Worm (Caenorhabditis elegans): ENCODE measurements around the gene ify-1.

The ify-1 gene

ce11 chrII:5066967-5067366 lies 12.0 kb upstream of the ify-1 start:
- no peak for TF ChIP-seq dve-1 (tag; optimal IDR thresholded peaks at IDR 0.05)
- TF ChIP-seq pha-4 (tag; optimal IDR thresholded peaks at IDR 0.05) = no peak
- TF ChIP-seq ets-4 (tag; optimal IDR thresholded peaks at IDR 0.05) = no peak
- no peak for TF ChIP-seq tbx-2 (tag; optimal IDR thresholded peaks at IDR 0.05)
- no peak for TF ChIP-seq ceh-22 (tag; optimal IDR thresholded peaks at IDR 0.05)
- TF ChIP-seq dmd-4 (tag; optimal IDR thresholded peaks at IDR 0.05; ENCODE audit: borderline replicate concordance) = no peak
- no peak for TF ChIP-seq elt-4 (tag; optimal IDR thresholded peaks at IDR 0.05)
- TF ChIP-seq lim-6 (tag; optimal IDR thresholded peaks at IDR 0.05) = no peak
- no peak for TF ChIP-seq nfya-1 (tag; optimal IDR thresholded peaks at IDR 0.05)
- TF ChIP-seq pros-1 (tag; optimal IDR thresholded peaks at IDR 0.05) = no peak
- no peak for TF ChIP-seq odd-2 (tag; optimal IDR thresholded peaks at IDR 0.05)
- no peak for TF ChIP-seq hlh-6 (tag; optimal IDR thresholded peaks at IDR 0.05)
- no peak for TF ChIP-seq ceh-9 (tag; optimal IDR thresholded peaks at IDR 0.05)
- no peak for TF ChIP-seq elt-2 (tag; optimal IDR thresholded peaks at IDR 0.05)
- TF ChIP-seq ceh-18 (tag; optimal IDR thresholded peaks at IDR 0.05) = no peak
- no peak for TF ChIP-seq pag-3 (tag; optimal IDR thresholded peaks at IDR 0.05; ENCODE audit: borderline replicate concordance)
- no peak for TF ChIP-seq ceh-34 (tag; optimal IDR thresholded peaks at IDR 0.05)

ce11 chrII:5061794-5062368 lies 6.9 kb upstream of the ify-1 start, which contains the start of gene smc-5:
smc-5 (plus strand) TSS chrII:5062125.
- peak; percentile 23 for TF ChIP-seq pqm-1 (tag; optimal IDR thresholded peaks at IDR 0.05)
- TF ChIP-seq nhr-232 (tag; optimal IDR thresholded peaks at IDR 0.05) = no peak
- TF ChIP-seq syd-9 (tag; optimal IDR thresholded peaks at IDR 0.05) = no peak
- peak; percentile 16 for TF ChIP-seq pax-1 (tag; optimal IDR thresholded peaks at IDR 0.05)
- TF ChIP-seq ceh-19 (GFP tag; optimal IDR thresholded peaks at IDR 0.05) = no peak
- peak; percentile 25 for TF ChIP-seq lim-6 (tag; optimal IDR thresholded peaks at IDR 0.05)
- peak; percentile 52 for TF ChIP-seq ceh-14 (tag; optimal IDR thresholded peaks at IDR 0.05)
- TF ChIP-seq pros-1 (tag; optimal IDR thresholded peaks at IDR 0.05) = no peak
- peak; percentile 91 for TF ChIP-seq ceh-31 (tag; optimal IDR thresholded peaks at IDR 0.05)
- TF ChIP-seq sdc-2 (tag; optimal IDR thresholded peaks at IDR 0.05) = no peak
- TF ChIP-seq T23F11.4 (GFP tag; optimal IDR thresholded peaks at IDR 0.05) = no peak
- TF ChIP-seq dmd-4 (tag; optimal IDR thresholded peaks at IDR 0.05; ENCODE audit: borderline replicate concordance) = no peak
- no peak for TF ChIP-seq sox-2 (GFP tag; IDR thresholded peaks at IDR 0.05)
- no peak for TF ChIP-seq eyg-1 (tag; optimal IDR thresholded peaks at IDR 0.05)
- peak; percentile 52 for TF ChIP-seq rnt-1 (tag; optimal IDR thresholded peaks at IDR 0.05)
- no peak for TF ChIP-seq Y22D7AL.16 (tag; optimal IDR thresholded peaks at IDR 0.05)
- TF ChIP-seq ceh-48 (tag; optimal IDR thresholded peaks at IDR 0.05) = no peak
- no peak for TF ChIP-seq ceh-45 (GFP tag; IDR thresholded peaks at IDR 0.05)
- TF ChIP-seq tbx-7 (tag; optimal IDR thresholded peaks at IDR 0.05) = peak; percentile 43
- peak; percentile 63 for TF ChIP-seq C08G9.2 (tag; optimal IDR thresholded peaks at IDR 0.05)
- TF ChIP-seq fax-1 (tag; optimal IDR thresholded peaks at IDR 0.05) = peak; percentile 58
- peak; percentile 69 for TF ChIP-seq ceh-2 (tag; optimal IDR thresholded peaks at IDR 0.05)
- no peak for TF ChIP-seq fkh-6 (tag; optimal IDR thresholded peaks at IDR 0.05)
- TF ChIP-seq C38D4.7 (GFP tag; optimal IDR thresholded peaks at IDR 0.05) = no peak
- no peak for TF ChIP-seq K02D7.2 (tag; optimal IDR thresholded peaks at IDR 0.05)
- no peak for TF ChIP-seq unc-55 (GFP tag; optimal IDR thresholded peaks at IDR 0.05)
- TF ChIP-seq odd-2 (tag; optimal IDR thresholded peaks at IDR 0.05) = no peak
- no peak for TF ChIP-seq gmeb-2 (tag; optimal IDR thresholded peaks at IDR 0.05)
- TF ChIP-seq nfya-1 (tag; optimal IDR thresholded peaks at IDR 0.05) = peak; percentile 38
- peak; percentile 73 for TF ChIP-seq tbx-2 (tag; optimal IDR thresholded peaks at IDR 0.05)
- no peak for TF ChIP-seq hlh-13 (GFP tag; optimal IDR thresholded peaks at IDR 0.05)
- peak; percentile 13 for TF ChIP-seq hlh-8 (tag; optimal IDR thresholded peaks at IDR 0.05)
- no peak for TF ChIP-seq madf-2 (tag; optimal IDR thresholded peaks at IDR 0.05)
- no peak for TF ChIP-seq pag-3 (tag; optimal IDR thresholded peaks at IDR 0.05; ENCODE audit: borderline replicate concordance)
- TF ChIP-seq zip-5 (tag; optimal IDR thresholded peaks at IDR 0.05) = peak; percentile 43
- TF ChIP-seq pat-9 (tag; optimal IDR thresholded peaks at IDR 0.05) = no peak
- peak; percentile 36 for TF ChIP-seq F13H6.1 (tag; optimal IDR thresholded peaks at IDR 0.05)
- peak; percentile 57 for TF ChIP-seq ets-4 (tag; optimal IDR thresholded peaks at IDR 0.05)
- TF ChIP-seq fkh-10 (GFP tag; optimal IDR thresholded peaks at IDR 0.05) = no peak
- TF ChIP-seq ztf-16 (tag; optimal IDR thresholded peaks at IDR 0.05) = peak; percentile 14
- no peak for TF ChIP-seq elt-2 (tag; optimal IDR thresholded peaks at IDR 0.05)
- no peak for TF ChIP-seq ttx-3 (tag; optimal IDR thresholded peaks at IDR 0.05)
